Fruit fly (Drosophila melanogaster) whole organism, embryonic: ENCODE results near the gene Dfd.

Experiments used
- CG11456 ChIP-seq: fragments of 200-800 bp; sonication (Bioruptor generic); IDR thresholded peaks from 3 replicates; pipeline ENCODE4 v1.3.6; 2022; ENCODE audit warnings: missing biosample characterization, missing genetic modification characterization
- CG11504 ChIP-seq: fragments of 200-800 bp; sonication (Bioruptor generic); optimal IDR thresholded peaks from 3 replicates; lab custom pipeline; 2019; ENCODE audit warnings: missing biosample characterization, mild to moderate bottlenecking, missing genetic modification characterization, moderate library complexity
- CG13123 ChIP-seq: fragments of 200-800 bp; sonication (Bioruptor generic); optimal IDR thresholded peaks from 2 replicates; lab custom pipeline; 2016; ENCODE audit warnings: missing biosample characterization, missing genetic modification characterization
- CG13624 ChIP-seq: fragments of 200-800 bp; sonication (Bioruptor generic); optimal IDR thresholded peaks from 2 replicates; lab custom pipeline; 2016; ENCODE audit warnings: missing biosample characterization, missing genetic modification characterization
- CG14667 ChIP-seq: fragments of 200-800 bp; sonication (Bioruptor generic); IDR thresholded peaks from 2 replicates; pipeline ENCODE4 v1.3.6; 2022; ENCODE audit warnings: missing biosample characterization, missing genetic modification characterization
- CG15479 ChIP-seq: fragments of 200-800 bp; sonication (Bioruptor generic); optimal IDR thresholded peaks from 3 replicates; lab custom pipeline; 2019; ENCODE audit warnings: missing biosample characterization, mild to moderate bottlenecking, missing genetic modification characterization, moderate library complexity
- CG16779 ChIP-seq: fragments of 200-800 bp; sonication (Bioruptor generic); IDR thresholded peaks from 2 replicates; pipeline ENCODE4 v1.3.6; 2022; ENCODE audit warnings: missing biosample characterization, missing genetic modification characterization
- CG17361 ChIP-seq: fragments of 200-800 bp; sonication (Bioruptor generic); IDR thresholded peaks from 3 replicates; pipeline ENCODE4 v1.3.6; 2022; ENCODE audit warnings: missing biosample characterization, missing genetic modification characterization
- CG18599 ChIP-seq: fragments of 200-800 bp; sonication (Bioruptor generic); optimal IDR thresholded peaks from 3 replicates; lab custom pipeline; 2017; ENCODE audit warnings: missing biosample characterization, missing genetic modification characterization, mild to moderate bottlenecking, moderate library complexity, missing genetic modification reagents
- CG42726 ChIP-seq: fragments of 200-800 bp; sonication (Bioruptor generic); IDR thresholded peaks from 2 replicates; pipeline ENCODE4 v1.3.6; 2022; ENCODE audit warnings: missing biosample characterization, missing genetic modification characterization; ENCODE audit not compliant: partially characterized antibody
- CG4424 ChIP-seq: fragments of 200-800 bp; sonication (Bioruptor generic); optimal IDR thresholded peaks from 3 replicates; lab custom pipeline; 2016; ENCODE audit warnings: missing biosample characterization, missing genetic modification characterization
- CG8290 ChIP-seq, 3 experiments: fragments of 200-800 bp; sonication (Bioruptor generic); optimal IDR thresholded peaks; 2 replicates each; lab custom pipeline; 2016 to 2019; ENCODE audit warnings: missing biosample characterization in 3 of 3, missing genetic modification characterization in 3 of 3, mild to moderate bottlenecking in 2 of 3, moderate library complexity in 1 of 3
- CG9797 ChIP-seq: fragments of 200-800 bp; sonication (Bioruptor generic); optimal IDR thresholded peaks from 3 replicates; lab custom pipeline; 2018; ENCODE audit warnings: missing biosample characterization, mild to moderate bottlenecking, missing genetic modification characterization
- CG9817 ChIP-seq: fragments of 200-800 bp; sonication (Bioruptor generic); optimal IDR thresholded peaks from 2 replicates; lab custom pipeline; 2018; ENCODE audit warnings: missing biosample characterization, mild to moderate bottlenecking, missing genetic modification characterization, moderate library complexity
- Dad ChIP-seq: fragments of 200-800 bp; sonication (Bioruptor generic); optimal IDR thresholded peaks from 3 replicates; lab custom pipeline; 2016; ENCODE audit warnings: missing biosample characterization, missing genetic modification characterization
- Dll ChIP-seq: fragments of 200-800 bp; sonication (Bioruptor generic); IDR thresholded peaks from 4 replicates; pipeline ENCODE4 v1.3.6; 2022; ENCODE audit warnings: missing biosample characterization, missing genetic modification characterization; ENCODE audit not compliant: partially characterized antibody
- Doc2 ChIP-seq: fragments of 200-800 bp; sonication (Bioruptor generic); IDR thresholded peaks from 2 replicates; pipeline ENCODE4 v1.3.6; 2022; ENCODE audit warnings: missing biosample characterization, missing genetic modification characterization
- Dref ChIP-seq: fragments of 200-800 bp; sonication (Bioruptor generic); IDR thresholded peaks from 2 replicates; pipeline ENCODE4 v1.3.6; 2022; ENCODE audit warnings: missing biosample characterization, missing genetic modification characterization
- Ets97D ChIP-seq: fragments of 200-800 bp; sonication (Bioruptor generic); optimal IDR thresholded peaks from 3 replicates; lab custom pipeline; 2016; ENCODE audit warnings: missing biosample characterization, missing genetic modification characterization
- Fer3 ChIP-seq: fragments of 200-800 bp; sonication (Bioruptor generic); optimal IDR thresholded peaks from 2 replicates; lab custom pipeline; 2018; ENCODE audit warnings: missing biosample characterization, mild to moderate bottlenecking, missing genetic modification characterization, moderate library complexity
- Gug ChIP-seq: fragments of 200-800 bp; sonication (Bioruptor generic); IDR thresholded peaks from 4 replicates; pipeline ENCODE4 v1.3.6; 2022; ENCODE audit warnings: missing biosample characterization, missing genetic modification characterization
- Hand ChIP-seq: fragments of 200-800 bp; sonication (Bioruptor generic); optimal IDR thresholded peaks from 2 replicates; lab custom pipeline; 2017; ENCODE audit warnings: mild to moderate bottlenecking, missing biosample characterization, missing genetic modification reagents, missing genetic modification characterization
- HmgD ChIP-seq: fragments of 200-800 bp; sonication (Bioruptor generic); optimal IDR thresholded peaks from 3 replicates; lab custom pipeline; 2016; ENCODE audit warnings: missing biosample characterization, missing genetic modification characterization
- HmgZ ChIP-seq: fragments of 200-800 bp; sonication (Bioruptor generic); optimal IDR thresholded peaks from 2 replicates; lab custom pipeline; 2018; ENCODE audit warnings: missing biosample characterization, mild to moderate bottlenecking, missing genetic modification characterization
- Kr ChIP-seq: fragments of 200-800 bp; sonication (Bioruptor generic); optimal IDR thresholded peaks from 2 replicates; lab custom pipeline; 2017; ENCODE audit warnings: missing biosample characterization, mild to moderate bottlenecking, missing genetic modification characterization
- Myb ChIP-seq: fragments of 200-800 bp; sonication (Bioruptor generic); optimal IDR thresholded peaks from 2 replicates; lab custom pipeline; 2016; ENCODE audit warnings: missing biosample characterization, missing genetic modification characterization
- Sin3A ChIP-seq: fragments of >200 bp; optimal IDR thresholded peaks from 2 replicates; lab custom pipeline; 2018
- Sox100B ChIP-seq: fragments of 200-800 bp; sonication (Bioruptor generic); optimal IDR thresholded peaks from 3 replicates; lab custom pipeline; 2018; ENCODE audit warnings: missing biosample characterization, mild to moderate bottlenecking, missing genetic modification characterization
- TFAM ChIP-seq: fragments of 200-800 bp; sonication (Bioruptor generic); optimal IDR thresholded peaks from 2 replicates; lab custom pipeline; 2017; ENCODE audit warnings: missing biosample characterization, missing genetic modification characterization, inconsistent platforms
- Vsx1 ChIP-seq: fragments of 200-800 bp; sonication (Bioruptor generic); optimal IDR thresholded peaks from 2 replicates; lab custom pipeline; 2017; ENCODE audit warnings: missing biosample characterization, mild to moderate bottlenecking, missing genetic modification characterization, missing genetic modification reagents
- al ChIP-seq: fragments of 200-800 bp; sonication (Bioruptor generic); IDR thresholded peaks from 2 replicates; pipeline ENCODE4 v1.3.6; 2022; ENCODE audit warnings: missing biosample characterization, missing genetic modification characterization
- bcd ChIP-seq: fragments of 200-800 bp; sonication (Bioruptor generic); optimal IDR thresholded peaks from 2 replicates; lab custom pipeline; 2017; ENCODE audit warnings: missing biosample characterization, mild to moderate bottlenecking, missing genetic modification characterization
- ci ChIP-seq: fragments of 200-800 bp; sonication (Bioruptor generic); IDR thresholded peaks from 3 replicates; pipeline ENCODE4 v1.3.6; 2022; ENCODE audit warnings: missing biosample characterization, missing genetic modification characterization
- da ChIP-seq: fragments of 200-800 bp; sonication (Bioruptor generic); optimal IDR thresholded peaks from 2 replicates; lab custom pipeline; 2016; ENCODE audit warnings: missing biosample characterization, missing genetic modification characterization
- fd102C ChIP-seq: fragments of 200-800 bp; sonication (Bioruptor generic); optimal IDR thresholded peaks from 2 replicates; lab custom pipeline; 2018; ENCODE audit warnings: missing biosample characterization, mild to moderate bottlenecking, missing genetic modification characterization, moderate library complexity
- fru ChIP-seq: fragments of >200 bp; optimal IDR thresholded peaks from 2 replicates; lab custom pipeline; 2017
- fu2 ChIP-seq: fragments of 200-800 bp; sonication (Bioruptor generic); optimal IDR thresholded peaks from 2 replicates; lab custom pipeline; 2016; ENCODE audit warnings: missing biosample characterization, missing genetic modification characterization
- gro ChIP-seq: fragments of 200-800 bp; sonication (Bioruptor generic); optimal IDR thresholded peaks from 2 replicates; lab custom pipeline; 2016; ENCODE audit warnings: missing biosample characterization, missing genetic modification characterization
- gt ChIP-seq: fragments of 200-800 bp; sonication (Bioruptor generic); IDR thresholded peaks from 2 replicates; pipeline ENCODE4 v1.3.6; 2022; ENCODE audit warnings: missing biosample characterization, missing genetic modification characterization
- hbn ChIP-seq: fragments of 200-800 bp; sonication (Bioruptor generic); IDR thresholded peaks from 2 replicates; pipeline ENCODE4 v1.3.6; 2022; ENCODE audit warnings: missing biosample characterization, missing genetic modification characterization; ENCODE audit not compliant: partially characterized antibody
- hkb ChIP-seq, 2 experiments: fragments of 200-800 bp in 1 of 2; fragments of >200 bp in 1 of 2; sonication (Bioruptor generic) in 1 of 2; IDR thresholded peaks in 1 of 2; optimal IDR thresholded peaks in 1 of 2; 2 replicates each; pipeline versions ENCODE4 v1.3.6 to Lab custom; 2017 to 2022; ENCODE audit warnings: missing biosample characterization in 1 of 2, missing genetic modification characterization in 1 of 2
- lbe ChIP-seq: fragments of 200-800 bp; sonication (Bioruptor generic); optimal IDR thresholded peaks from 2 replicates; lab custom pipeline; 2016; ENCODE audit warnings: missing biosample characterization, mild to moderate bottlenecking, missing genetic modification characterization
- mld ChIP-seq: fragments of 200-800 bp; sonication (Bioruptor generic); IDR thresholded peaks from 3 replicates; pipeline ENCODE4 v1.3.6; 2022; ENCODE audit warnings: missing biosample characterization, missing genetic modification characterization; ENCODE audit not compliant: partially characterized antibody
- salm ChIP-seq: fragments of 200-800 bp; sonication (Bioruptor generic); optimal IDR thresholded peaks from 2 replicates; lab custom pipeline; 2018; ENCODE audit warnings: missing biosample characterization, mild to moderate bottlenecking, missing genetic modification characterization
- sima ChIP-seq: fragments of 200-800 bp; sonication (Bioruptor generic); optimal IDR thresholded peaks from 2 replicates; lab custom pipeline; 2016; ENCODE audit warnings: missing biosample characterization, missing genetic modification characterization
- ssp ChIP-seq: fragments of 200-800 bp; sonication (Bioruptor generic); IDR thresholded peaks from 2 replicates; pipeline ENCODE4 v1.3.6; 2022; ENCODE audit warnings: missing biosample characterization, missing genetic modification characterization
- stc ChIP-seq: fragments of 200-800 bp; sonication (Bioruptor generic); IDR thresholded peaks from 2 replicates; pipeline ENCODE4 v1.3.6; 2022; ENCODE audit warnings: missing biosample characterization, missing genetic modification characterization
- twi ChIP-seq: fragments of 200-800 bp; optimal IDR thresholded peaks from 2 replicates; lab custom pipeline; 2019; ENCODE audit warnings: missing biosample characterization, mild to moderate bottlenecking, missing genetic modification characterization, moderate library complexity
- zen ChIP-seq: fragments of 200-800 bp; sonication (Bioruptor generic); optimal IDR thresholded peaks from 3 replicates; lab custom pipeline; 2018; ENCODE audit warnings: missing biosample characterization, mild to moderate bottlenecking, missing genetic modification characterization, moderate library complexity

The Dfd gene

DNA sequence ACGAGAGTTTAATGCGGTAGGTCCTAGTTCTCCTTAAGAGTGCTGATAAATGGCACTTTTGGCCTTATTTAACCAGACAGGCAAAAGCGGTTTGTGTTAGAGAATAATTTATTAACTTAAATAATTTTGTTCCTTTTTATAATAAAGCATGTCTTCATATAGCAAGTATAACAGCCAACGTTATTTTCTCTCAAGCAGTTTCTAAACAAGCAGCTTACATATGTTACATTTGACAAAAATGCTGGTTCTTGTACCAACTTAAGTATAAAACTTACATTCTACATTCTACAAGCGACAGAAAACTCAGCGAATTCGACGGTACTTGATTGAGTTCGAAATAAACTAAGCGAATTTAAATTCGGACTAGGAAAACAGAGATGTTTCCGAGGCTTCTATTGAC is 11.6 kb upstream of the Dfd start (continued):
- TF ChIP-seq stc (no peak), Sin3A (lab: Kevin White, UChicago) (no peak), HmgD (GFP tag; lab: Kevin White, UChicago) (peak; percentile 40), Gug (GFP tag; lab: Robert Waterston, UW) (no peak), gt (GFP tag; lab: Robert Waterston, UW) (no peak), CG13624 (GFP tag; lab: Kevin White, UChicago) (no peak), ci (GFP tag; lab: Robert Waterston, UW) (no peak), Myb (peak; percentile 55), Dref (no peak), Dad (GFP tag; lab: Kevin White, UChicago) (no peak), HmgZ (peak; percentile 24), hbn (no peak), CG11504 (tag; lab: Kevin White, UChicago) (peak; percentile 81), CG11456 (GFP tag; lab: Robert Waterston, UW) (no peak), fru (no peak), bcd (GFP tag; lab: Kevin White, UChicago) (no peak), CG42726 (GFP tag; lab: Robert Waterston, UW) (peak; percentile 54; the same call in 1 of the 2 replicates)

DNA sequence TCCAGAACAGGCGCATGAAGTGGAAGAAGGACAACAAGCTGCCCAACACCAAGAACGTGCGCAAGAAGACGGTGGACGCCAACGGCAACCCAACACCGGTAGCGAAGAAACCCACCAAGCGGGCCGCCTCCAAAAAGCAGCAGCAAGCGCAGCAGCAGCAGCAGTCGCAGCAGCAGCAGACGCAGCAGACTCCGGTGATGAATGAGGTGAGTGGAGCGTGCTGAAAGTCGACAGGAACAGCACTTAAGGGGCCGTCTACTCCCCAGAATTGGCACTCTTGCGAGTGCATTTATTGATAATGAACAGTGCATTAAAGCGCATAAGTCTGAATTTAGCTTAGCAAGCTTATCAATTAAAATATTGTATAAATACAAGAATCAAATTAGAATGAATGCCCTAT is 9.5 kb downstream of the Dfd start:
- no peak for TF ChIP-seq da
- no peak for TF ChIP-seq Ets97D (GFP tag; lab: Kevin White, UChicago)
- TF ChIP-seq Myb = no peak
- no peak for TF ChIP-seq Sox100B (GFP tag; lab: Kevin White, UChicago)
- no peak for TF ChIP-seq CG4424 (GFP tag; lab: Kevin White, UChicago)
- no peak for TF ChIP-seq twi (tag; lab: Kevin White, UChicago)
- TF ChIP-seq CG18599 (GFP tag; lab: Kevin White, UChicago) = no peak
- TF ChIP-seq salm (tag; lab: Kevin White, UChicago) = no peak
- no peak for TF ChIP-seq lbe (GFP tag; lab: Kevin White, UChicago)
- no peak for TF ChIP-seq hkb (optimal IDR thresholded peaks at IDR 0.05; lab: Kevin White, UChicago)
- TF ChIP-seq hkb (GFP tag; IDR thresholded peaks at IDR 0.05; lab: Robert Waterston, UW) = no peak

DNA sequence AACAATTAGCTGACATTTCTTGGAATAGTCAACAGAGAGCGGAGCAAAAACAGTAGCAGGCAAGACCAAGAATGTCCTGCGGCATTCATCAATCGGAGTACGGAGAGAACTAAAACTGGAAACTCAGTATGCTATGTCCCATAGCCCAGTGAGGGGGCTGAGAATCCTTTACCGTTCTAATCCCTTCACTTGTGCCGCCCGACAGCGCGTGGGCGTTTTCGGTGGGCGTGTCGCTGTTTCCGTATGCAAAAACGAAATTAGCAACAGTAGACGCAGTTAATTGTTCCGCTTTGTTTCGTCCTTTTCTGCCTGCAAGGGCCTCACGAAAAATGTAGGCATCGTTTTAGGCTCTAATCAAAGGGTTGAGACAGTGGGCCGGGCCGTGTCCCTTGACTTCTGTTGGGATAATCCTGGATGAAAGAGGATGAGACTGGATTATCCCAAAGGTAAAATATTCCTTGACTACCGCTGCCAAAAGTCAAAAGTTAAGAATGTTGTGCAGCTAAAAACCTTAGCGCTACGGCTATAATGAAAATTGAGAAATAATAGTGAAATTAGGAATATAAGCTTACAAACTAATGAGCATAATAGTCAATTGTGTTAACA is 13.2 kb downstream of the Dfd start:
- TF ChIP-seq mld (GFP tag; lab: Robert Waterston, UW) = no peak
- TF ChIP-seq fd102C (GFP tag; lab: Kevin White, UChicago) = no peak
- no peak for TF ChIP-seq ssp (GFP tag; lab: Robert Waterston, UW)
- 0 out of 2 replicates have a peak, but pooled peaks have one; percentile 31 for TF ChIP-seq Doc2 (GFP tag; lab: Robert Waterston, UW)
- TF ChIP-seq CG14667 (GFP tag; lab: Robert Waterston, UW) = no peak
- peak; percentile 87 for TF ChIP-seq zen (tag; lab: Kevin White, UChicago)
- peak; percentile 46 for TF ChIP-seq CG15479 (GFP tag; lab: Kevin White, UChicago)
- TF ChIP-seq CG9817 (tag; lab: Kevin White, UChicago) = no peak
- TF ChIP-seq CG8290 (GFP tag; optimal IDR thresholded peaks at IDR 0.05; lab: Kevin White, UChicago) = no peak
- TF ChIP-seq CG8290 (tag; optimal IDR thresholded peaks at IDR 0.05; lab: Kevin White, UChicago) = no peak
- TF ChIP-seq Kr (GFP tag; lab: Kevin White, UChicago) = peak; percentile 46
- no peak for TF ChIP-seq TFAM (GFP tag; lab: Kevin White, UChicago)
- no peak for TF ChIP-seq gro
- no peak for TF ChIP-seq sima
- TF ChIP-seq Dll (GFP tag; lab: Robert Waterston, UW) = no peak
- TF ChIP-seq fu2 (GFP tag; lab: Kevin White, UChicago) = no peak
- TF ChIP-seq Hand (GFP tag; lab: Kevin White, UChicago) = no peak
- TF ChIP-seq CG13123 (GFP tag; lab: Kevin White, UChicago) = no peak
- TF ChIP-seq CG16779 (GFP tag; lab: Robert Waterston, UW) = no peak
- TF ChIP-seq Vsx1 (GFP tag; lab: Kevin White, UChicago) = no peak
- no peak for TF ChIP-seq al
- TF ChIP-seq Fer3 (tag; lab: Kevin White, UChicago) = no peak
- TF ChIP-seq CG9797 (GFP tag; lab: Kevin White, UChicago) = no peak
- TF ChIP-seq CG17361 (GFP tag; lab: Robert Waterston, UW) = no peak
